Worm (Caenorhabditis elegans) whole organism, young adult: ENCODE results near the gene kel-8.

Experiments
- B0019.2 ChIP-seq: fragments of 200-800 bp; sonication (Bioruptor generic); conservative IDR thresholded peaks from 2 replicates; pipeline ENCODE4 v1.3.6; 2022; ENCODE audit warnings: missing genetic modification reagents, missing genetic modification characterization, missing compliant biosample characterization
- B0336.3 ChIP-seq: fragments of 200-800 bp; sonication (Bioruptor generic); IDR thresholded peaks from 2 replicates; pipeline ENCODE4 v1.3.6; 2022; ENCODE audit warnings: missing genetic modification characterization, missing compliant biosample characterization
- C06A6.2 ChIP-seq: fragments of 200-800 bp; sonication (Bioruptor generic); conservative IDR thresholded peaks from 2 replicates; pipeline ENCODE4 v1.3.6; 2022; ENCODE audit warnings: missing genetic modification characterization, missing compliant biosample characterization
- F22D6.2 ChIP-seq: sonication (generic microtip); optimal IDR thresholded peaks from 2 replicates; lab custom pipeline; 2016; ENCODE audit warnings: mild to moderate bottlenecking, missing genetic modification characterization, missing compliant biosample characterization
- F23B12.7 ChIP-seq: sonication (generic microtip); optimal IDR thresholded peaks from 2 replicates; lab custom pipeline; 2017; ENCODE audit warnings: missing genetic modification characterization, mild to moderate bottlenecking, missing compliant biosample characterization, antibody characterized with exemption, moderate library complexity; ENCODE audit not compliant: insufficient read depth
- F49E8.2 ChIP-seq: sonication (generic microtip); optimal IDR thresholded peaks from 3 replicates; lab custom pipeline; 2017; ENCODE audit warnings: missing genetic modification characterization, mild to moderate bottlenecking, missing compliant biosample characterization, antibody characterized with exemption, moderate library complexity; ENCODE audit not compliant: insufficient read depth
- F52B5.7 ChIP-seq: sonication (generic microtip); optimal IDR thresholded peaks from 2 replicates; lab custom pipeline; 2016; ENCODE audit warnings: mild to moderate bottlenecking, missing genetic modification characterization, missing compliant biosample characterization
- F57C9.4 ChIP-seq: sonication (generic microtip); optimal IDR thresholded peaks from 2 replicates; lab custom pipeline; 2017; ENCODE audit warnings: mild to moderate bottlenecking, missing genetic modification characterization, missing compliant biosample characterization
- T07F8.4 ChIP-seq: sonication (generic microtip); optimal IDR thresholded peaks from 2 replicates; lab custom pipeline; 2016; ENCODE audit warnings: mild to moderate bottlenecking, missing genetic modification characterization, moderate library complexity, missing compliant biosample characterization
- Y53G8AR.9 ChIP-seq: fragments of 200-800 bp; sonication (Bioruptor generic); conservative IDR thresholded peaks from 2 replicates; pipeline ENCODE4 v1.3.6; 2022; ENCODE audit warnings: missing genetic modification reagents, missing genetic modification characterization, missing compliant biosample characterization
- ZK185.1 ChIP-seq: sonication (generic microtip); optimal IDR thresholded peaks from 2 replicates; lab custom pipeline; 2016; ENCODE audit warnings: mild to moderate bottlenecking, missing genetic modification characterization, missing compliant biosample characterization; ENCODE audit not compliant: poor library complexity, severe bottlenecking
- ama-1 ChIP-seq, 3 experiments: fragments of 150-350 bp in 1 of 3; sonication (generic microtip) in 2 of 3; optimal IDR thresholded peaks; 2 replicates each; lab custom pipeline; 2014 to 2018; ENCODE audit warnings: missing biosample characterization in 2 of 3, missing genetic modification characterization in 2 of 3, missing genetic modification reagents in 2 of 3
- aptf-3 ChIP-seq: fragments of 200-800 bp; sonication (Bioruptor generic); IDR thresholded peaks from 2 replicates; pipeline ENCODE4 v1.3.6; 2022; ENCODE audit warnings: missing genetic modification characterization, missing compliant biosample characterization
- bed-1 ChIP-seq: fragments of 200-800 bp; sonication (Bioruptor generic); IDR thresholded peaks from 2 replicates; pipeline ENCODE4 v1.3.6; 2022; ENCODE audit warnings: missing genetic modification reagents, missing genetic modification characterization, missing compliant biosample characterization
- ccch-3 ChIP-seq: fragments of 200-800 bp; sonication (Bioruptor generic); optimal IDR thresholded peaks from 2 replicates; lab custom pipeline; 2018; ENCODE audit warnings: mild to moderate bottlenecking, missing genetic modification characterization, missing compliant biosample characterization
- cebp-1 ChIP-seq, 2 experiments: fragments of 200-800 bp in 1 of 2; sonication (Bioruptor generic) in 1 of 2; sonication (generic microtip) in 1 of 2; IDR thresholded peaks in 1 of 2; optimal IDR thresholded peaks in 1 of 2; 2 replicates each; pipeline versions ENCODE4 v1.3.6 to Lab custom; 2017 to 2022; ENCODE audit warnings: missing compliant biosample characterization in 2 of 2, missing genetic modification characterization in 2 of 2, mild to moderate bottlenecking in 1 of 2, missing genetic modification reagents in 1 of 2, moderate library complexity in 1 of 2
- ceh-100 ChIP-seq: fragments of 200-800 bp; sonication (Bioruptor generic); IDR thresholded peaks from 2 replicates; pipeline ENCODE4 v1.3.6; 2022; ENCODE audit warnings: missing genetic modification reagents, missing genetic modification characterization, missing compliant biosample characterization
- ceh-79 ChIP-seq: sonication (generic microtip); optimal IDR thresholded peaks from 2 replicates; lab custom pipeline; 2017; ENCODE audit warnings: mild to moderate bottlenecking, missing genetic modification characterization, missing compliant biosample characterization
- die-1 ChIP-seq: sonication (generic microtip); optimal IDR thresholded peaks from 2 replicates; lab custom pipeline; 2016; ENCODE audit warnings: missing genotype, mild to moderate bottlenecking, missing genetic modification characterization, missing compliant biosample characterization
- dpl-1 ChIP-seq: fragments of 150-350 bp; optimal IDR thresholded peaks from 2 replicates; lab custom pipeline; 2014; ENCODE audit warnings: missing biosample characterization, missing genetic modification reagents, missing genetic modification characterization
- egrh-3 ChIP-seq: fragments of 200-800 bp; sonication (Bioruptor generic); IDR thresholded peaks from 2 replicates; pipeline ENCODE4 v1.3.6; 2022; ENCODE audit warnings: missing genetic modification reagents, missing genetic modification characterization, missing compliant biosample characterization
- ekl-4 ChIP-seq: fragments of 200-800 bp; sonication (Bioruptor generic); IDR thresholded peaks from 2 replicates; pipeline ENCODE4 v1.3.6; 2022; ENCODE audit warnings: missing genetic modification reagents, missing genetic modification characterization, missing compliant biosample characterization
- hlh-26 ChIP-seq: fragments of 200-800 bp; sonication (Bioruptor generic); conservative IDR thresholded peaks from 2 replicates; pipeline ENCODE4 v1.3.6; 2022; ENCODE audit warnings: missing genetic modification reagents, missing genetic modification characterization, missing compliant biosample characterization
- let-607 ChIP-seq, 2 experiments: fragments of 200-800 bp in 1 of 2; sonication (Bioruptor generic) in 1 of 2; sonication (generic microtip) in 1 of 2; optimal IDR thresholded peaks; 2 replicates each; lab custom pipeline; 2016 to 2018; ENCODE audit warnings: mild to moderate bottlenecking in 2 of 2, missing compliant biosample characterization in 2 of 2, missing genetic modification characterization in 2 of 2, moderate library complexity in 2 of 2, missing genotype in 1 of 2
- lin-35 ChIP-seq, 3 experiments: fragments of 150-350 bp in 2 of 3; sonication (generic microtip) in 1 of 3; optimal IDR thresholded peaks; 2 replicates each; lab custom pipeline; 2014 to 2018; ENCODE audit warnings: missing biosample characterization in 3 of 3, missing genetic modification characterization in 3 of 3, missing genetic modification reagents in 3 of 3
- lin-40 ChIP-seq: sonication (generic microtip); optimal IDR thresholded peaks from 2 replicates; lab custom pipeline; 2016; ENCODE audit warnings: missing genetic modification characterization, mild to moderate bottlenecking, missing compliant biosample characterization, missing genotype, missing genetic modification reagents
- lin-54 ChIP-seq: fragments of 200-800 bp; sonication (Bioruptor generic); optimal IDR thresholded peaks from 2 replicates; lab custom pipeline; 2018; ENCODE audit warnings: mild to moderate bottlenecking, missing genetic modification characterization, missing compliant biosample characterization
- lir-1 ChIP-seq: fragments of 200-800 bp; sonication (Bioruptor generic); conservative IDR thresholded peaks from 2 replicates; pipeline ENCODE4 v1.3.6; 2022; ENCODE audit warnings: missing genetic modification reagents, missing genetic modification characterization, missing compliant biosample characterization
- lsl-1 ChIP-seq: fragments of 200-800 bp; sonication (Bioruptor generic); optimal IDR thresholded peaks from 2 replicates; lab custom pipeline; 2018; ENCODE audit warnings: mild to moderate bottlenecking, missing genetic modification characterization, moderate library complexity, missing compliant biosample characterization
- madf-10 ChIP-seq: sonication (generic microtip); optimal IDR thresholded peaks from 2 replicates; lab custom pipeline; 2016; ENCODE audit warnings: mild to moderate bottlenecking, missing genetic modification characterization, missing compliant biosample characterization
- madf-3 ChIP-seq: fragments of 200-800 bp; sonication (Bioruptor generic); IDR thresholded peaks from 2 replicates; pipeline ENCODE4 v1.3.6; 2022; ENCODE audit warnings: missing genetic modification reagents, missing genetic modification characterization, missing compliant biosample characterization
- madf-6 ChIP-seq: fragments of 200-800 bp; sonication (Bioruptor generic); IDR thresholded peaks from 2 replicates; pipeline ENCODE4 v1.3.6; 2022; ENCODE audit warnings: missing genetic modification reagents, missing genetic modification characterization, missing compliant biosample characterization
- mcd-1 ChIP-seq: fragments of 200-800 bp; sonication (Bioruptor generic); IDR thresholded peaks from 2 replicates; pipeline ENCODE4 v1.3.6; 2022; ENCODE audit warnings: missing genetic modification reagents, missing genetic modification characterization, missing compliant biosample characterization
- mxl-1 ChIP-seq: sonication (generic microtip); optimal IDR thresholded peaks from 2 replicates; lab custom pipeline; 2016; ENCODE audit warnings: missing genetic modification characterization, missing compliant biosample characterization
- nfyb-1 ChIP-seq: fragments of 200-800 bp; sonication (Bioruptor generic); IDR thresholded peaks from 2 replicates; pipeline ENCODE4 v1.3.6; 2022; ENCODE audit warnings: missing genetic modification reagents, missing genetic modification characterization, missing compliant biosample characterization
- nhr-120 ChIP-seq: fragments of 200-800 bp; sonication (Bioruptor generic); IDR thresholded peaks from 2 replicates; pipeline ENCODE4 v1.3.6; 2022; ENCODE audit warnings: missing genetic modification characterization, missing compliant biosample characterization
- nhr-27 ChIP-seq: fragments of 200-800 bp; sonication (Bioruptor generic); optimal IDR thresholded peaks from 2 replicates; lab custom pipeline; 2018; ENCODE audit warnings: mild to moderate bottlenecking, missing genetic modification characterization, moderate library complexity, missing compliant biosample characterization
- nhr-80 ChIP-seq: sonication (generic microtip); optimal IDR thresholded peaks from 2 replicates; lab custom pipeline; 2016; ENCODE audit warnings: missing genetic modification characterization, missing compliant biosample characterization
- snpc-4 ChIP-seq, 5 experiments: fragments of 150-350 bp in 1 of 5; sonication (generic microtip) in 4 of 5; optimal IDR thresholded peaks; 2 replicates each; lab custom pipeline; 2014 to 2018; ENCODE audit warnings: missing genetic modification characterization in 5 of 5, missing biosample characterization in 3 of 5, antibody characterized with exemption in 2 of 5, mild to moderate bottlenecking in 2 of 5, missing compliant biosample characterization in 2 of 5, missing genotype in 2 of 5, moderate library complexity in 2 of 5, missing genetic modification reagents in 1 of 5
- somi-1 ChIP-seq: fragments of 200-800 bp; sonication (Bioruptor generic); optimal IDR thresholded peaks from 2 replicates; lab custom pipeline; 2018; ENCODE audit warnings: mild to moderate bottlenecking, missing genetic modification characterization, missing compliant biosample characterization
- tlf-1 ChIP-seq: fragments of 200-800 bp; sonication (Bioruptor generic); optimal IDR thresholded peaks from 2 replicates; lab custom pipeline; 2018; ENCODE audit warnings: mild to moderate bottlenecking, missing genetic modification characterization, missing compliant biosample characterization
- unc-130 ChIP-seq: sonication (generic microtip); optimal IDR thresholded peaks from 2 replicates; lab custom pipeline; 2016; ENCODE audit warnings: missing genetic modification reagents, missing genetic modification characterization, missing compliant biosample characterization
- zim-3 ChIP-seq: sonication (generic microtip); optimal IDR thresholded peaks from 2 replicates; lab custom pipeline; 2017; ENCODE audit warnings: mild to moderate bottlenecking, missing genetic modification characterization, moderate library complexity, missing compliant biosample characterization
- ztf-18 ChIP-seq: sonication (generic microtip); optimal IDR thresholded peaks from 2 replicates; lab custom pipeline; 2016; ENCODE audit warnings: missing genotype, mild to moderate bottlenecking, missing genetic modification characterization, missing compliant biosample characterization
- ztf-3 ChIP-seq: fragments of 200-800 bp; sonication (Bioruptor generic); optimal IDR thresholded peaks from 2 replicates; lab custom pipeline; 2018; ENCODE audit warnings: mild to moderate bottlenecking, missing genetic modification characterization, missing compliant biosample characterization

Gene kel-8

DNA sequence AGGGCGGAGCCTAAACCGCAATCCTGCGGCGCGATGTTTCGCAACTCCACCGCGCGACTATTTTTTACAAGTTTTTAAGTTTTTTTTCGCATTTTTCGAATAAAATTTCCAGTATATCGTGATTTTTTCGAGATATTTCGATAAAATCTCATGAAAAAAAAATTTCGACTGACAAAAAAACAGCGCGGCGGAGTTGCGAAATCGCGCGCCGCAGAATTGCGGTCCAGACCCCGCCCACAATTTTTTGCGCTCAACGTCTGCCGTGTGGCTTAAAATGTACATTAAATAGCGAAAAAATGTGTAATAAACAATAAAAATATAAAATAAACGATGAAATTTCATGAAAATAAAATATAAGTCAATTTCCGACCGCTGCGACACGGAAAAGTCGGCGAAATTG, 26.4 kb downstream of the kel-8 start:
- TF ChIP-seq snpc-4 (GFP tag; optimal IDR thresholded peaks at IDR 0.05; lab: Kevin White, UChicago) (peak; percentile 14), snpc-4 (tag; optimal IDR thresholded peaks at IDR 0.05; lab: Kevin White, UChicago) (no peak), ceh-100 (GFP tag; lab: Robert Waterston, UW) (no peak), let-607 (tag; optimal IDR thresholded peaks at IDR 0.05; lab: Kevin White, UChicago) (no peak), madf-6 (0 out of 2 replicates have a peak, but pooled peaks have one; percentile 16), F57C9.4 (no peak), cebp-1 (GFP tag; IDR thresholded peaks at IDR 0.05; lab: Robert Waterston, UW) (peak; percentile 63; the same call in 1 of the 2 replicates), cebp-1 (tag; optimal IDR thresholded peaks at IDR 0.05; lab: Kevin White, UChicago) (peak; percentile 94), madf-10 (peak; percentile 3), lsl-1 (GFP tag; lab: Kevin White, UChicago) (peak; percentile 1), nhr-120 (GFP tag; lab: Robert Waterston, UW) (no peak), nhr-27 (tag; lab: Kevin White, UChicago) (no peak), F23B12.7 (peak; percentile 31), F49E8.2 (tag; lab: Kevin White, UChicago) (no peak), mcd-1 (GFP tag; lab: Robert Waterston, UW) (peak; percentile 46; the same call in 1 of the 2 replicates), T07F8.4 (tag; lab: Kevin White, UChicago) (no peak), egrh-3 (GFP tag; lab: Robert Waterston, UW) (0 out of 2 replicates have a peak, but pooled peaks have one; percentile 15), zim-3 (no peak)
- TF ChIP-seq, all 124 proteins: peak for 8

DNA sequence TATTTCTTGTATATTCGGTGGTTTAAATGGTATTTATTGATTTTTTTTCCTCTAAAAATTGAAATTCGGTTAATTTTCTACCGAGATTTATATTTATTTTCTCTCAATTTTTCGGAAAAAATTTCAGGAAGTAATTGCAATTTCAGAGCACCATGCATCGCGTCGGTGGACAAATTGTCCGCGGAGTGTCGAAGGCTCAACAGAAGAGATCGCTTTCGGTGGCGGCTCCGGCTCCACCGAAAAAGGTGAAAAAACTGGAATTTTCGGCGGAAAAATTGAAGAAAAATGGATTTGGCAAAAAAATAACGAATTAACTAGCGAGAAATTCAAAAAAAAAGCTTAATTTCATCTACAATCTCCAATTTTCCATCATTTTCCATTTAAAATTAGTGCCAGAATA, 27.6 kb downstream of the kel-8 start, which contains the start of gene nuo-5:
Gene nuo-5, plus strand, starts transcription at position 147 of the 400 bp plus-strand sequence.
- TF ChIP-seq ccch-3 (GFP tag; lab: Kevin White, UChicago) = no peak
- no peak for TF ChIP-seq aptf-3
- no peak for TF ChIP-seq C06A6.2 (GFP tag; lab: Robert Waterston, UW)
- no peak for TF ChIP-seq ceh-79
- no peak for TF ChIP-seq ztf-18 (tag; lab: Kevin White, UChicago)
- no peak for TF ChIP-seq somi-1 (GFP tag; lab: Kevin White, UChicago)
- TF ChIP-seq madf-6 = peak; percentile 32; the same call in 1 of the 2 replicates
- no peak for TF ChIP-seq ZK185.1 (tag; lab: Kevin White, UChicago)
- TF ChIP-seq F49E8.2 (tag; lab: Kevin White, UChicago) = no peak
- TF ChIP-seq lin-40 (tag; lab: Kevin White, UChicago) = no peak
- TF ChIP-seq mxl-1 (tag; lab: Kevin White, UChicago) = no peak
- no peak for TF ChIP-seq ekl-4 (GFP tag; lab: Robert Waterston, UW)
- no peak for TF ChIP-seq F22D6.2 (tag; lab: Kevin White, UChicago)
- TF ChIP-seq lin-35 (GFP tag; optimal IDR thresholded peaks at IDR 0.05; lab: Kevin White, UChicago) = no peak
- TF ChIP-seq madf-3 (GFP tag; lab: Robert Waterston, UW) = no peak
- no peak for TF ChIP-seq nfyb-1 (GFP tag; lab: Robert Waterston, UW)
- peak; percentile 50 for TF ChIP-seq F52B5.7 (tag; lab: Kevin White, UChicago)
- TF ChIP-seq nhr-120 (GFP tag; lab: Robert Waterston, UW) = 0 out of 2 replicates have a peak, but pooled peaks have one; percentile 37
- TF ChIP-seq bed-1 (GFP tag; lab: Robert Waterston, UW) = no peak
- TF ChIP-seq unc-130 = no peak
- no peak for TF ChIP-seq dpl-1 (GFP tag; lab: Kevin White, UChicago)
- TF ChIP-seq lir-1 (GFP tag; lab: Robert Waterston, UW) = no peak
- no peak for TF ChIP-seq ama-1 (optimal IDR thresholded peaks at IDR 0.05; lab: Kevin White, UChicago)
- TF ChIP-seq ama-1 (GFP tag; optimal IDR thresholded peaks at IDR 0.05; lab: Kevin White, UChicago) = no peak
- no peak for TF ChIP-seq tlf-1 (GFP tag; lab: Kevin White, UChicago)
- TF ChIP-seq ztf-3 (GFP tag; lab: Kevin White, UChicago) = no peak
- TF ChIP-seq lin-54 = peak; percentile 7
- no peak for TF ChIP-seq die-1 (tag; lab: Kevin White, UChicago)
- 0 out of 2 replicates have a peak, but pooled peaks have one; percentile 33 for TF ChIP-seq Y53G8AR.9
- no peak for TF ChIP-seq nhr-80 (tag; lab: Kevin White, UChicago)
- no peak for TF ChIP-seq hlh-26 (GFP tag; lab: Robert Waterston, UW)
- 0 out of 2 replicates have a peak, but pooled peaks have one; percentile 46 for TF ChIP-seq B0336.3 (GFP tag; lab: Robert Waterston, UW)
- TF ChIP-seq mcd-1 (GFP tag; lab: Robert Waterston, UW) = peak; percentile 51
- no peak for TF ChIP-seq B0019.2
